Fruit fly (Drosophila melanogaster) whole organism, embryonic: ENCODE data around the gene CG34253.

Source experiments
- CG10462 ChIP-seq: fragments of 200-800 bp; sonication (Bioruptor generic); optimal IDR thresholded peaks from 2 replicates; lab custom pipeline; 2016; ENCODE audit warnings: missing biosample characterization, missing genetic modification characterization
- CG11560 ChIP-seq: fragments of 200-800 bp; sonication (Bioruptor generic); IDR thresholded peaks from 3 replicates; pipeline ENCODE4 v1.3.6; 2022; ENCODE audit warnings: missing biosample characterization, missing genetic modification characterization
- CG12155 ChIP-seq: fragments of 200-800 bp; sonication (Bioruptor generic); optimal IDR thresholded peaks from 3 replicates; lab custom pipeline; 2016; ENCODE audit warnings: missing biosample characterization, missing genetic modification characterization
- CG12769 ChIP-seq: fragments of 200-800 bp; sonication (Bioruptor generic); optimal IDR thresholded peaks from 2 replicates; lab custom pipeline; 2019; ENCODE audit warnings: missing biosample characterization, mild to moderate bottlenecking, missing genetic modification characterization, moderate library complexity
- CG1647 ChIP-seq: fragments of 200-800 bp; sonication (Bioruptor generic); optimal IDR thresholded peaks from 3 replicates; lab custom pipeline; 2016; ENCODE audit warnings: missing biosample characterization, missing genetic modification characterization
- CG1832 ChIP-seq: fragments of 200-800 bp; sonication (Bioruptor generic); optimal IDR thresholded peaks from 2 replicates; lab custom pipeline; 2017; ENCODE audit warnings: missing biosample characterization, mild to moderate bottlenecking, missing genetic modification characterization, inconsistent platforms
- CG2712 ChIP-seq: fragments of 200-800 bp; optimal IDR thresholded peaks from 3 replicates; lab custom pipeline; 2019; ENCODE audit warnings: missing biosample characterization, mild to moderate bottlenecking, missing genetic modification characterization, moderate library complexity
- CG34224 ChIP-seq: fragments of 200-800 bp; sonication (Bioruptor generic); IDR thresholded peaks from 3 replicates; pipeline ENCODE4 v1.3.6; 2022; ENCODE audit warnings: missing biosample characterization, missing genetic modification characterization; ENCODE audit not compliant: partially characterized antibody
- CG3838 ChIP-seq: fragments of 200-800 bp; sonication (Bioruptor generic); optimal IDR thresholded peaks from 3 replicates; lab custom pipeline; 2016; ENCODE audit warnings: missing biosample characterization, missing genetic modification characterization
- CG42726 ChIP-seq: fragments of 200-800 bp; sonication (Bioruptor generic); IDR thresholded peaks from 2 replicates; pipeline ENCODE4 v1.3.6; 2022; ENCODE audit warnings: missing biosample characterization, missing genetic modification characterization; ENCODE audit not compliant: partially characterized antibody
- CG4404 ChIP-seq: fragments of 200-800 bp; sonication (Bioruptor generic); IDR thresholded peaks from 2 replicates; pipeline ENCODE4 v1.3.6; 2022; ENCODE audit warnings: missing biosample characterization, missing genetic modification characterization
- CG4707 ChIP-seq: fragments of 200-800 bp; sonication (Bioruptor generic); optimal IDR thresholded peaks from 2 replicates; lab custom pipeline; 2018; ENCODE audit warnings: missing biosample characterization, mild to moderate bottlenecking, missing genetic modification characterization, moderate library complexity
- CG6654 ChIP-seq: fragments of 200-800 bp; sonication (Bioruptor generic); optimal IDR thresholded peaks from 2 replicates; lab custom pipeline; 2017; ENCODE audit warnings: missing biosample characterization, mild to moderate bottlenecking, missing genetic modification characterization
- CG6683 ChIP-seq: fragments of 200-800 bp; sonication (Bioruptor generic); optimal IDR thresholded peaks from 2 replicates; lab custom pipeline; 2017; ENCODE audit warnings: missing biosample characterization, mild to moderate bottlenecking, missing genetic modification characterization, missing genetic modification reagents
- CG6765 ChIP-seq: fragments of 200-800 bp; sonication (Bioruptor generic); optimal IDR thresholded peaks from 3 replicates; lab custom pipeline; 2017; ENCODE audit warnings: missing biosample characterization, mild to moderate bottlenecking, missing genetic modification characterization
- CG7372 ChIP-seq: fragments of 200-800 bp; sonication (Bioruptor generic); IDR thresholded peaks from 2 replicates; pipeline ENCODE4 v1.3.6; 2022; ENCODE audit warnings: missing biosample characterization, missing genetic modification characterization
- CG7839 ChIP-seq: fragments of 200-800 bp; sonication (Bioruptor generic); optimal IDR thresholded peaks from 3 replicates; lab custom pipeline; 2018; ENCODE audit warnings: missing biosample characterization, mild to moderate bottlenecking, missing genetic modification characterization, moderate library complexity
- CG7987 ChIP-seq: fragments of 200-800 bp; sonication (Bioruptor generic); optimal IDR thresholded peaks from 2 replicates; lab custom pipeline; 2018; ENCODE audit warnings: missing biosample characterization, mild to moderate bottlenecking, missing genetic modification characterization, moderate library complexity
- CG8089 ChIP-seq: fragments of 200-800 bp; sonication (Bioruptor generic); optimal IDR thresholded peaks from 3 replicates; lab custom pipeline; 2016; ENCODE audit warnings: missing biosample characterization, missing genetic modification characterization
- CG8281 ChIP-seq: fragments of 200-800 bp; sonication (Bioruptor generic); optimal IDR thresholded peaks from 2 replicates; lab custom pipeline; 2018; ENCODE audit warnings: missing biosample characterization, mild to moderate bottlenecking, missing genetic modification characterization, moderate library complexity
- CG8359 ChIP-seq: fragments of 200-800 bp; sonication (Bioruptor generic); optimal IDR thresholded peaks from 2 replicates; lab custom pipeline; 2017; ENCODE audit warnings: missing biosample characterization, mild to moderate bottlenecking, missing genetic modification characterization, borderline replicate concordance
- CG9609 ChIP-seq: fragments of 200-800 bp; sonication (Bioruptor generic); optimal IDR thresholded peaks from 3 replicates; lab custom pipeline; 2016; ENCODE audit warnings: missing biosample characterization, missing genetic modification characterization
- CG9817 ChIP-seq: fragments of 200-800 bp; sonication (Bioruptor generic); optimal IDR thresholded peaks from 2 replicates; lab custom pipeline; 2018; ENCODE audit warnings: missing biosample characterization, mild to moderate bottlenecking, missing genetic modification characterization, moderate library complexity
- CkIIα-i1 ChIP-seq: fragments of 200-800 bp; sonication (Bioruptor generic); IDR thresholded peaks from 2 replicates; pipeline ENCODE4 v1.3.6; 2022; ENCODE audit warnings: missing biosample characterization, missing genetic modification characterization
- CrebB ChIP-seq: fragments of 200-800 bp; sonication (Bioruptor generic); optimal IDR thresholded peaks from 3 replicates; lab custom pipeline; 2018; ENCODE audit warnings: missing biosample characterization, mild to moderate bottlenecking, missing genetic modification characterization
- Deaf1 ChIP-seq: fragments of 200-800 bp; optimal IDR thresholded peaks from 3 replicates; lab custom pipeline; 2019; ENCODE audit warnings: missing biosample characterization, mild to moderate bottlenecking, missing genetic modification characterization, moderate library complexity
- E2f1 ChIP-seq: fragments of 200-800 bp; sonication (Bioruptor generic); IDR thresholded peaks from 2 replicates; pipeline ENCODE4 v1.3.6; 2022; ENCODE audit warnings: missing biosample characterization, missing genetic modification characterization
- Ets97D ChIP-seq: fragments of 200-800 bp; sonication (Bioruptor generic); optimal IDR thresholded peaks from 3 replicates; lab custom pipeline; 2016; ENCODE audit warnings: missing biosample characterization, missing genetic modification characterization
- Gsc ChIP-seq: fragments of 200-800 bp; sonication (Bioruptor generic); IDR thresholded peaks from 2 replicates; pipeline ENCODE4 v1.3.6; 2022; ENCODE audit warnings: missing biosample characterization, missing genetic modification characterization
- HLH3B ChIP-seq: fragments of 200-800 bp; sonication (Bioruptor generic); IDR thresholded peaks from 2 replicates; pipeline ENCODE4 v1.3.6; 2022; ENCODE audit warnings: missing biosample characterization, missing genetic modification characterization
- Lhr ChIP-seq: fragments of 200-800 bp; sonication (Bioruptor generic); optimal IDR thresholded peaks from 3 replicates; lab custom pipeline; 2017; ENCODE audit warnings: mild to moderate bottlenecking, missing biosample characterization, missing genetic modification reagents, missing genetic modification characterization
- NFAT ChIP-seq: fragments of 200-800 bp; sonication (Bioruptor generic); IDR thresholded peaks from 2 replicates; pipeline ENCODE4 v1.3.6; 2022; ENCODE audit warnings: missing biosample characterization, missing genetic modification characterization
- Optix ChIP-seq: fragments of 200-800 bp; sonication (Bioruptor generic); IDR thresholded peaks from 3 replicates; pipeline ENCODE4 v1.3.6; 2022; ENCODE audit warnings: missing biosample characterization, missing genetic modification characterization
- Ravus ChIP-seq: fragments of 200-800 bp; sonication (Bioruptor generic); IDR thresholded peaks from 2 replicates; pipeline ENCODE4 v1.3.6; 2022; ENCODE audit warnings: missing biosample characterization, missing genetic modification characterization
- Rx ChIP-seq: fragments of 200-800 bp; sonication (Bioruptor generic); IDR thresholded peaks from 2 replicates; pipeline ENCODE4 v1.3.6; 2022; ENCODE audit warnings: missing biosample characterization, missing genetic modification characterization
- Scr ChIP-seq: fragments of 200-800 bp; sonication (Bioruptor generic); IDR thresholded peaks from 2 replicates; pipeline ENCODE4 v1.3.6; 2022; ENCODE audit warnings: missing biosample characterization, missing genetic modification characterization; ENCODE audit not compliant: partially characterized antibody
- Sin3A ChIP-seq: fragments of >200 bp; optimal IDR thresholded peaks from 2 replicates; lab custom pipeline; 2018
- ase ChIP-seq: fragments of 200-800 bp; sonication (Bioruptor generic); IDR thresholded peaks from 3 replicates; pipeline ENCODE4 v1.3.6; 2022; ENCODE audit warnings: missing biosample characterization, missing genetic modification characterization
- bbx ChIP-seq: fragments of 200-800 bp; sonication (Bioruptor generic); IDR thresholded peaks from 2 replicates; pipeline ENCODE4 v1.3.6; 2022; ENCODE audit warnings: missing biosample characterization, missing genetic modification characterization; ENCODE audit not compliant: partially characterized antibody
- cato ChIP-seq: fragments of 200-800 bp; sonication (Bioruptor generic); optimal IDR thresholded peaks from 2 replicates; lab custom pipeline; 2016; ENCODE audit warnings: missing biosample characterization, missing genetic modification characterization, borderline replicate concordance
- danr ChIP-seq: fragments of 200-800 bp; sonication (Bioruptor generic); IDR thresholded peaks from 2 replicates; pipeline ENCODE4 v1.3.6; 2022; ENCODE audit warnings: missing biosample characterization, missing genetic modification characterization
- gro ChIP-seq: fragments of 200-800 bp; sonication (Bioruptor generic); optimal IDR thresholded peaks from 2 replicates; lab custom pipeline; 2016; ENCODE audit warnings: missing biosample characterization, missing genetic modification characterization
- ken ChIP-seq: fragments of 200-800 bp; sonication (Bioruptor generic); IDR thresholded peaks from 3 replicates; pipeline ENCODE4 v1.3.6; 2022; ENCODE audit warnings: missing biosample characterization, missing genetic modification characterization
- luna ChIP-seq: fragments of 200-800 bp; sonication (Bioruptor generic); optimal IDR thresholded peaks from 2 replicates; lab custom pipeline; 2016; ENCODE audit warnings: missing biosample characterization, missing genetic modification characterization
- maf-S ChIP-seq: fragments of 200-800 bp; sonication (Bioruptor generic); optimal IDR thresholded peaks from 2 replicates; lab custom pipeline; 2016; ENCODE audit warnings: missing biosample characterization, missing genetic modification characterization
- nmo ChIP-seq: fragments of 200-800 bp; sonication (Bioruptor generic); optimal IDR thresholded peaks from 2 replicates; lab custom pipeline; 2018; ENCODE audit warnings: missing biosample characterization, mild to moderate bottlenecking, missing genetic modification characterization, moderate library complexity
- phol ChIP-seq: fragments of 200-800 bp; sonication (Bioruptor generic); optimal IDR thresholded peaks from 3 replicates; lab custom pipeline; 2018; ENCODE audit warnings: missing biosample characterization, mild to moderate bottlenecking, missing genetic modification characterization, moderate library complexity
- sisA ChIP-seq: fragments of 200-800 bp; sonication (Bioruptor generic); IDR thresholded peaks from 2 replicates; pipeline ENCODE4 v1.3.6; 2022; ENCODE audit warnings: missing biosample characterization, missing genetic modification characterization
- tin ChIP-seq: fragments of 200-800 bp; sonication (Bioruptor generic); optimal IDR thresholded peaks from 3 replicates; lab custom pipeline; 2016; ENCODE audit warnings: missing biosample characterization, missing genetic modification characterization
- tll ChIP-seq, 2 experiments: fragments of 200-800 bp in 1 of 2; fragments of >200 bp in 1 of 2; sonication (Bioruptor generic) in 1 of 2; optimal IDR thresholded peaks; 2 replicates each; lab custom pipeline; 2017 to 2019; ENCODE audit warnings: missing biosample characterization in 2 of 2, missing genetic modification characterization in 2 of 2, mild to moderate bottlenecking in 1 of 2, moderate library complexity in 1 of 2
- ttk ChIP-seq: fragments of 200-800 bp; sonication (Bioruptor generic); IDR thresholded peaks from 2 replicates; pipeline ENCODE4 v2.1.2; 2022; ENCODE audit warnings: missing biosample characterization, missing genetic modification characterization
- tup ChIP-seq: fragments of 200-800 bp; sonication (Bioruptor generic); optimal IDR thresholded peaks from 2 replicates; lab custom pipeline; 2016; ENCODE audit warnings: missing biosample characterization, mild to moderate bottlenecking, missing genetic modification characterization, moderate library complexity

CG34253 gene

dm6 chr3L:18109459-18109863 is 22.3 kb upstream of the CG34253 start, which contains the start of the genes Polr3D and mus304 (continued):
- TF ChIP-seq CG8359 (GFP tag; lab: Kevin White, UChicago), result no peak
- no peak for TF ChIP-seq danr (GFP tag; lab: Robert Waterston, UW)
- peak; percentile 28; the same call in 1 of the 2 replicates for TF ChIP-seq CG7372 (GFP tag; lab: Robert Waterston, UW)
- peak; percentile 18 for TF ChIP-seq tin
- peak; percentile 64 for TF ChIP-seq gro (GFP tag; lab: Kevin White, UChicago)
- no peak for TF ChIP-seq sisA (GFP tag; lab: Robert Waterston, UW)
- TF ChIP-seq ttk (GFP tag; lab: Robert Waterston, UW), result no peak
- no peak for TF ChIP-seq CG10462
- peak; percentile 49 for TF ChIP-seq phol (tag; lab: Kevin White, UChicago)
- TF ChIP-seq Lhr (GFP tag; lab: Kevin White, UChicago), result no peak
- peak; percentile 88 for TF ChIP-seq Sin3A (lab: Kevin White, UChicago)
- TF ChIP-seq Gsc (GFP tag; lab: Robert Waterston, UW), result no peak
- TF ChIP-seq bbx (GFP tag; lab: Robert Waterston, UW), result 0 out of 2 replicates have a peak, but pooled peaks have one; percentile 44
- no peak for TF ChIP-seq CG6765 (GFP tag; lab: Kevin White, UChicago)
- no peak for TF ChIP-seq CG6654 (GFP tag; lab: Kevin White, UChicago)
- TF ChIP-seq CkIIα-i1 (GFP tag; lab: Robert Waterston, UW), result no peak
- TF ChIP-seq CG6683 (GFP tag; lab: Kevin White, UChicago), result no peak
- no peak for TF ChIP-seq maf-S (GFP tag; lab: Kevin White, UChicago)
- TF ChIP-seq NFAT, result no peak; the same call in 1 of the 2 replicates
- TF ChIP-seq CG3838 (GFP tag; lab: Kevin White, UChicago), result no peak
- no peak for TF ChIP-seq E2f1 (GFP tag; lab: Robert Waterston, UW)
- TF ChIP-seq CG2712, result no peak
- TF ChIP-seq CG8089 (GFP tag; lab: Kevin White, UChicago), result no peak
- no peak for TF ChIP-seq Deaf1 (tag; lab: Kevin White, UChicago)
- no peak for TF ChIP-seq cato (GFP tag; lab: Kevin White, UChicago)
- TF ChIP-seq CG9609 (GFP tag; lab: Kevin White, UChicago), result no peak
- TF ChIP-seq tup (GFP tag; lab: Kevin White, UChicago), result no peak
- TF ChIP-seq Ets97D (GFP tag; lab: Kevin White, UChicago), result peak; percentile 62
- peak; percentile 58 for TF ChIP-seq Scr
- no peak for TF ChIP-seq CG12769 (tag; lab: Kevin White, UChicago)
- TF ChIP-seq ase (GFP tag; lab: Robert Waterston, UW), result no peak
- TF ChIP-seq CG8281 (tag; lab: Kevin White, UChicago), result no peak
- no peak for TF ChIP-seq CG11560
- no peak for TF ChIP-seq luna (GFP tag; lab: Kevin White, UChicago)
- TF ChIP-seq HLH3B (GFP tag; lab: Robert Waterston, UW), result no peak
- no peak for TF ChIP-seq tll (GFP tag; optimal IDR thresholded peaks at IDR 0.05; lab: Kevin White, UChicago)
- no peak for TF ChIP-seq CG12155 (GFP tag; lab: Kevin White, UChicago)
- peak; percentile 50 for TF ChIP-seq CG9817 (tag; lab: Kevin White, UChicago)
- no peak for TF ChIP-seq CG1647 (GFP tag; lab: Kevin White, UChicago)
- no peak for TF ChIP-seq Optix (GFP tag; lab: Robert Waterston, UW)
- no peak for TF ChIP-seq ken
- TF ChIP-seq CrebB (tag; lab: Kevin White, UChicago), result no peak
- TF ChIP-seq CG7839 (tag; lab: Kevin White, UChicago), result peak; percentile 29
- TF ChIP-seq CG42726 (GFP tag; lab: Robert Waterston, UW), result no peak
- peak; percentile 70 for TF ChIP-seq nmo (GFP tag; lab: Kevin White, UChicago)
- peak; percentile 53; the same call in 1 of the 3 replicates for TF ChIP-seq CG34224
- TF ChIP-seq CG4404 (GFP tag; lab: Robert Waterston, UW), result no peak
- no peak for TF ChIP-seq Ravus (GFP tag; lab: Robert Waterston, UW)
- no peak for TF ChIP-seq CG4707 (GFP tag; lab: Kevin White, UChicago)
- TF ChIP-seq CG1832 (GFP tag; lab: Kevin White, UChicago), result no peak
- TF ChIP-seq Rx (GFP tag; lab: Robert Waterston, UW), result no peak
- no peak for TF ChIP-seq CG7987 (GFP tag; lab: Kevin White, UChicago)
